Worm (Caenorhabditis elegans) whole organism, L1 larva: ENCODE data around the gene ugt-8.

Experiments used
- elt-3 ChIP-seq, 6 experiments: fragments of 150-350 bp in 1 of 6; sonication (generic microtip); optimal IDR thresholded peaks; 2 replicates each; lab custom pipeline; 2017 to 2018; ENCODE audit warnings: missing biosample characterization in 6 of 6, missing genetic modification characterization in 6 of 6, inconsistent platforms in 1 of 6
- fkh-4 ChIP-seq: sonication (generic microtip); optimal IDR thresholded peaks from 2 replicates; lab custom pipeline; 2016; ENCODE audit warnings: missing compliant biosample characterization, missing genetic modification characterization, borderline replicate concordance
- nhr-28 ChIP-seq: fragments of 150-350 bp; optimal IDR thresholded peaks from 2 replicates; lab custom pipeline; 2014; ENCODE audit warnings: missing biosample characterization, missing genetic modification characterization
- nhr-47 ChIP-seq: sonication (generic microtip); optimal IDR thresholded peaks from 2 replicates; lab custom pipeline; 2016; ENCODE audit warnings: mild to moderate bottlenecking, missing genetic modification characterization, moderate library complexity, missing compliant biosample characterization
- unc-62 ChIP-seq: fragments of 150-350 bp; optimal IDR thresholded peaks from 2 replicates; lab custom pipeline; 2014; ENCODE audit warnings: missing biosample characterization, missing genetic modification reagents, missing genetic modification characterization
- zag-1 ChIP-seq: fragments of 150-350 bp; optimal IDR thresholded peaks from 2 replicates; lab custom pipeline; 2014; ENCODE audit warnings: missing biosample characterization, missing genetic modification characterization

DNA sequence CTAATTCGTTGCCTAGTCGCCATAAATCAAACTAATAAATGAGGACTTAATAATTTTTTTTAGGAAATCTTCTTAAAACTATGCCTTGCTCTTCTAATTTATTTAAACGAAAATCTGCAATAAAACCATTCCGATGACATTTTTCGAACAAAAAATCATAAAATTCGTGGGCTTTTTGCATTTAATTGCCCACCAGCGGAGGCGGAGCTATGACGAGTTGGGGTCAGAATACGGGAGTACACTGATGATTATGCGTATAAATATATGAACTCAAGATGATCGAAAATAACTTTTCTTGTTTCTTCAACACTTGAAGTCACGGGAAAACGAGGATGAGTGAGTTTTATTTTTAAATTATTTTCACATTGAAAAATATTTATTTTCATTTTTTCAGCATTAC, 30.7 kb downstream of the ugt-8 start, which contains the start of gene catp-2:
- no peak for TF ChIP-seq unc-62 (GFP tag; lab: Kevin White, UChicago)
- TF ChIP-seq nhr-28 (tag; lab: Kevin White, UChicago): no peak
- TF ChIP-seq fkh-4: no peak
- no peak for TF ChIP-seq zag-1
- no peak for TF ChIP-seq elt-3 (tag; optimal IDR thresholded peaks at IDR 0.05; lab: Kevin White, UChicago)
- TF ChIP-seq nhr-47 (tag; lab: Kevin White, UChicago): no peak
